Worm (Caenorhabditis elegans) whole organism, midembryonic: ENCODE measurements around the gene sto-5.

Experiments used
- T22C8.4 ChIP-seq: fragments of 200-800 bp; sonication (Bioruptor generic); IDR thresholded peaks from 2 replicates; pipeline ENCODE4 v1.3.6; 2022; ENCODE audit warnings: missing genetic modification characterization, missing compliant biosample characterization
- cog-1 ChIP-seq: sonication (generic microtip); optimal IDR thresholded peaks from 2 replicates; lab custom pipeline; 2016; ENCODE audit warnings: missing genetic modification characterization, missing compliant biosample characterization
- flt-1 ChIP-seq: fragments of 200-800 bp; sonication (Bioruptor generic); IDR thresholded peaks from 2 replicates; pipeline ENCODE4 v1.3.6; 2022; ENCODE audit warnings: missing genetic modification characterization, missing compliant biosample characterization
- klf-2 ChIP-seq: fragments of 200-800 bp; sonication (Bioruptor generic); conservative IDR thresholded peaks from 2 replicates; pipeline ENCODE4 v1.3.6; 2022; ENCODE audit warnings: missing genetic modification reagents, missing genetic modification characterization, missing compliant biosample characterization
- med-1 ChIP-seq: sonication (generic microtip); optimal IDR thresholded peaks from 2 replicates; lab custom pipeline; 2017; ENCODE audit warnings: missing genetic modification characterization, mild to moderate bottlenecking, missing compliant biosample characterization, antibody characterized with exemption, missing genetic modification reagents; ENCODE audit not compliant: insufficient read depth
- ref-1 ChIP-seq: fragments of 200-800 bp; sonication (Bioruptor generic); conservative IDR thresholded peaks from 2 replicates; pipeline ENCODE4 v1.3.6; 2022; ENCODE audit warnings: missing genetic modification reagents, missing genetic modification characterization, missing compliant biosample characterization
- tab-1 ChIP-seq: fragments of 200-800 bp; sonication (Bioruptor generic); IDR thresholded peaks from 2 replicates; pipeline ENCODE4 v1.3.6; 2022; ENCODE audit warnings: missing genetic modification characterization, missing compliant biosample characterization
- ztf-23 ChIP-seq: fragments of 200-800 bp; sonication (Bioruptor generic); IDR thresholded peaks from 2 replicates; pipeline ENCODE4 v1.3.6; 2022; ENCODE audit warnings: missing genetic modification reagents, missing genetic modification characterization, missing compliant biosample characterization
- ztf-29 ChIP-seq: fragments of 200-800 bp; sonication (Bioruptor generic); IDR thresholded peaks from 2 replicates; pipeline ENCODE4 v1.3.6; 2022; ENCODE audit warnings: missing genetic modification reagents, missing genetic modification characterization, missing compliant biosample characterization

Gene sto-5

ce11 chrX:16825358-16825757 lies at the start of gene sto-5:
sto-5 (minus strand) TSS chrX:16825458.
- TF ChIP-seq ztf-23 (GFP tag; lab: Robert Waterston, UW) (no peak), T22C8.4 (no peak), klf-2 (GFP tag; lab: Robert Waterston, UW) (no peak), flt-1 (GFP tag; lab: Robert Waterston, UW) (no peak), ztf-29 (GFP tag; lab: Robert Waterston, UW) (no peak), med-1 (no peak)

ce11 chrX:16872446-16872962 lies 47.2 kb upstream of the sto-5 start, which contains the start of gene T20F7.1:
T20F7.1 (plus strand) TSS chrX:16872912.
- TF ChIP-seq ztf-23 (GFP tag; lab: Robert Waterston, UW) (no peak), flt-1 (GFP tag; lab: Robert Waterston, UW) (no peak), klf-2 (GFP tag; lab: Robert Waterston, UW) (no peak), tab-1 (no peak), med-1 (no peak), ztf-29 (GFP tag; lab: Robert Waterston, UW) (no peak), cog-1 (tag; lab: Kevin White, UChicago) (no peak), ref-1 (GFP tag; lab: Robert Waterston, UW) (no peak), T22C8.4 (no peak)

ce11 chrX:16871355-16871754 lies 46.1 kb upstream of the sto-5 start:
- TF ChIP-seq flt-1 (GFP tag; lab: Robert Waterston, UW) (no peak), T22C8.4 (no peak), ref-1 (GFP tag; lab: Robert Waterston, UW) (no peak), med-1 (no peak), ztf-23 (GFP tag; lab: Robert Waterston, UW) (no peak), tab-1 (no peak), cog-1 (tag; lab: Kevin White, UChicago) (no peak), ztf-29 (GFP tag; lab: Robert Waterston, UW) (no peak)

ce11 chrX:16868931-16869330 lies 43.7 kb upstream of the sto-5 start, which contains the start of gene aakg-2:
aakg-2 (minus strand) TSS chrX:16869031.
- no peak for TF ChIP-seq T22C8.4
- no peak for TF ChIP-seq ref-1 (GFP tag; lab: Robert Waterston, UW)
- TF ChIP-seq klf-2 (GFP tag; lab: Robert Waterston, UW): no peak
- no peak for TF ChIP-seq med-1
- no peak for TF ChIP-seq cog-1 (tag; lab: Kevin White, UChicago)
- TF ChIP-seq ztf-23 (GFP tag; lab: Robert Waterston, UW): no peak
- TF ChIP-seq ztf-29 (GFP tag; lab: Robert Waterston, UW): no peak
- TF ChIP-seq tab-1: no peak
- TF ChIP-seq flt-1 (GFP tag; lab: Robert Waterston, UW): no peak

ce11 chrX:16865675-16866074 lies 40.4 kb upstream of the sto-5 start:
- TF ChIP-seq T22C8.4 (no peak), ztf-23 (GFP tag; lab: Robert Waterston, UW) (no peak), med-1 (no peak), flt-1 (GFP tag; lab: Robert Waterston, UW) (no peak), klf-2 (GFP tag; lab: Robert Waterston, UW) (no peak), ref-1 (GFP tag; lab: Robert Waterston, UW) (no peak), ztf-29 (GFP tag; lab: Robert Waterston, UW) (no peak), tab-1 (no peak), cog-1 (tag; lab: Kevin White, UChicago) (no peak)

ce11 chrX:16865016-16865415 lies 39.8 kb upstream of the sto-5 start:
- TF ChIP-seq cog-1 (tag; lab: Kevin White, UChicago) (no peak), ztf-23 (GFP tag; lab: Robert Waterston, UW) (no peak), flt-1 (GFP tag; lab: Robert Waterston, UW) (no peak), ref-1 (GFP tag; lab: Robert Waterston, UW) (no peak), klf-2 (GFP tag; lab: Robert Waterston, UW) (no peak), tab-1 (no peak), med-1 (no peak), T22C8.4 (no peak), ztf-29 (GFP tag; lab: Robert Waterston, UW) (no peak)

ce11 chrX:16863320-16863719 lies 38.1 kb upstream of the sto-5 start:
- TF ChIP-seq T22C8.4 (no peak), tab-1 (no peak), ref-1 (GFP tag; lab: Robert Waterston, UW) (no peak), cog-1 (tag; lab: Kevin White, UChicago) (no peak), ztf-23 (GFP tag; lab: Robert Waterston, UW) (no peak), flt-1 (GFP tag; lab: Robert Waterston, UW) (no peak), ztf-29 (GFP tag; lab: Robert Waterston, UW) (no peak), med-1 (no peak), klf-2 (GFP tag; lab: Robert Waterston, UW) (no peak)

ce11 chrX:16859956-16860446 lies 34.7 kb upstream of the sto-5 start, which contains the start of gene T20F7.3:
T20F7.3 (plus strand) TSS chrX:16860396.
- TF ChIP-seq flt-1 (GFP tag; lab: Robert Waterston, UW): no peak
- TF ChIP-seq ztf-23 (GFP tag; lab: Robert Waterston, UW): no peak
- no peak for TF ChIP-seq med-1
- TF ChIP-seq cog-1 (tag; lab: Kevin White, UChicago): no peak
- TF ChIP-seq ztf-29 (GFP tag; lab: Robert Waterston, UW): no peak
- no peak for TF ChIP-seq ref-1 (GFP tag; lab: Robert Waterston, UW)

ce11 chrX:16844924-16845323 lies 19.7 kb upstream of the sto-5 start, which contains the start of gene F41G4.8:
F41G4.8 (minus strand) TSS chrX:16845024.
- no peak for TF ChIP-seq ref-1 (GFP tag; lab: Robert Waterston, UW)
- TF ChIP-seq klf-2 (GFP tag; lab: Robert Waterston, UW): no peak
- no peak for TF ChIP-seq tab-1
- no peak for TF ChIP-seq cog-1 (tag; lab: Kevin White, UChicago)
- TF ChIP-seq flt-1 (GFP tag; lab: Robert Waterston, UW): no peak
- no peak for TF ChIP-seq med-1
- TF ChIP-seq T22C8.4: no peak

- no peak for TF ChIP-seq T22C8.4
- TF ChIP-seq ztf-23 (GFP tag; lab: Robert Waterston, UW): no peak
- TF ChIP-seq med-1: no peak
- no peak for TF ChIP-seq ztf-29 (GFP tag; lab: Robert Waterston, UW)
- TF ChIP-seq tab-1: no peak
Measured at ce11 chrX:16842935-16843334, 17.7 kb upstream of the sto-5 start.
